Fruit fly (Drosophila melanogaster): ENCODE measurements around the gene Mps1.

Gene Mps1

dm6 chr3R:17682244-17682773, 11.2 kb downstream of the Mps1 start, which contains the start of the genes alt and CG7655 (continued):
- TF ChIP-seq Pdp1 (GFP tag; optimal IDR thresholded peaks at IDR 0.05) (peak in 1 of 2 experiments; percentile 83), Meics (GFP tag; optimal IDR thresholded peaks at IDR 0.05) (no peak), btn (GFP tag; optimal IDR thresholded peaks at IDR 0.05) (no peak), CG1024 (GFP tag; IDR thresholded peaks at IDR 0.05) (no peak), gcm2 (GFP tag; optimal IDR thresholded peaks at IDR 0.05) (no peak), CG16815 (GFP tag; optimal IDR thresholded peaks at IDR 0.05) (no peak), dan (GFP tag; IDR thresholded peaks at IDR 0.05) (no peak), Antp (GFP tag; optimal IDR thresholded peaks at IDR 0.05) (no peak), Atf6 (GFP tag; IDR thresholded peaks at IDR 0.05) (no peak), CG12236 (GFP tag; optimal IDR thresholded peaks at IDR 0.05) (no peak), prd (optimal IDR thresholded peaks at IDR 0.05) (no peak), prd (GFP tag; IDR thresholded peaks at IDR 0.05) (no peak), CG34376 (GFP tag; optimal IDR thresholded peaks at IDR 0.05) (no peak), crp (GFP tag; optimal IDR thresholded peaks at IDR 0.05) (no peak), en (GFP tag; optimal IDR thresholded peaks at IDR 0.05) (no peak), CG10959 (GFP tag; IDR thresholded peaks at IDR 0.05) (no peak), E2f2 (GFP tag; IDR thresholded peaks at IDR 0.05) (no peak), Sox102F (GFP tag; optimal IDR thresholded peaks at IDR 0.05) (no peak), Mad (GFP tag; optimal IDR thresholded peaks at IDR 0.05) (no peak), az2 (GFP tag; optimal IDR thresholded peaks at IDR 0.05) (no peak), dimm (GFP tag; IDR thresholded peaks at IDR 0.05) (no peak), lola (GFP tag; optimal IDR thresholded peaks at IDR 0.05) (no peak), tll (GFP tag; optimal IDR thresholded peaks at IDR 0.05) (no peak), sima (GFP tag; optimal IDR thresholded peaks at IDR 0.05) (no peak), maf-S (GFP tag; optimal IDR thresholded peaks at IDR 0.05) (no peak), CG43689 (GFP tag; IDR thresholded peaks at IDR 0.05) (no peak), lov (optimal IDR thresholded peaks at IDR 0.05) (no peak), lov (GFP tag; IDR thresholded peaks at IDR 0.05) (no peak), CG18599 (GFP tag; optimal IDR thresholded peaks at IDR 0.05) (no peak), BEAF-32 (GFP tag; optimal IDR thresholded peaks at IDR 0.05) (peak; percentile 68), Oaz (GFP tag; IDR thresholded peaks at IDR 0.05) (no peak), CG31224 (GFP tag; IDR thresholded peaks at IDR 0.05) (no peak), CG6654 (GFP tag; optimal IDR thresholded peaks at IDR 0.05) (no peak), da (GFP tag; optimal IDR thresholded peaks at IDR 0.05) (peak; percentile 1), slbo (GFP tag; IDR thresholded peaks at IDR 0.05) (no peak), sd (tag; optimal IDR thresholded peaks at IDR 0.05) (no peak), CG2712 (tag; optimal IDR thresholded peaks at IDR 0.05) (peak; percentile 59), NK7.1 (GFP tag; optimal IDR thresholded peaks at IDR 0.05) (no peak), CG2199 (GFP tag; IDR thresholded peaks at IDR 0.05) (no peak), ase (GFP tag; IDR thresholded peaks at IDR 0.05) (no peak), ranshi (GFP tag; IDR thresholded peaks at IDR 0.05) (no peak), GATAe (GFP tag; conservative IDR thresholded peaks at IDR 0.05) (no peak), Lhr (GFP tag; optimal IDR thresholded peaks at IDR 0.05) (peak; percentile 97), CG10321 (GFP tag; IDR thresholded peaks at IDR 0.05) (no peak), CG17359 (tag; optimal IDR thresholded peaks at IDR 0.05) (peak; percentile 40), Neu2 (GFP tag; optimal IDR thresholded peaks at IDR 0.05; ENCODE audit: borderline replicate concordance) (no peak), unc-4 (GFP tag; IDR thresholded peaks at IDR 0.05; ENCODE audit: partially characterized antibody) (no peak), Side (GFP tag; optimal IDR thresholded peaks at IDR 0.05) (peak; percentile 38), NC2β (GFP tag; optimal IDR thresholded peaks at IDR 0.05) (peak; percentile 64), Poxn (GFP tag; IDR thresholded peaks at IDR 0.05) (no peak), CG1792 (GFP tag; optimal IDR thresholded peaks at IDR 0.05) (peak; percentile 15), crol (GFP tag; IDR thresholded peaks at IDR 0.05) (no peak)
